Worm (Caenorhabditis elegans) whole organism, early embryonic: ENCODE measurements around the gene C08E3.1.

Source experiments
- B0310.2 ChIP-seq: sonication (generic microtip); optimal IDR thresholded peaks from 2 replicates; lab custom pipeline; 2016; ENCODE audit warnings: mild to moderate bottlenecking, missing genetic modification characterization, missing compliant biosample characterization
- aly-1 ChIP-seq: sonication (generic microtip); optimal IDR thresholded peaks from 2 replicates; lab custom pipeline; 2016; ENCODE audit warnings: missing genetic modification characterization, missing compliant biosample characterization
- ama-1 ChIP-seq: fragments of 150-350 bp; optimal IDR thresholded peaks from 2 replicates; lab custom pipeline; 2014
- ets-7 ChIP-seq: sonication (generic microtip); optimal IDR thresholded peaks from 2 replicates; lab custom pipeline; 2016; ENCODE audit warnings: missing genotype, missing genetic modification characterization, missing compliant biosample characterization
- flt-1 ChIP-seq: fragments of 200-800 bp; sonication (Bioruptor generic); IDR thresholded peaks from 2 replicates; pipeline ENCODE4 v1.3.6; 2022; ENCODE audit warnings: missing genetic modification characterization, missing compliant biosample characterization
- sea-1 ChIP-seq: fragments of 200-800 bp; sonication (Bioruptor generic); conservative IDR thresholded peaks from 2 replicates; pipeline ENCODE4 v1.3.6; 2022; ENCODE audit warnings: missing genetic modification characterization, missing compliant biosample characterization
- tbx-11 ChIP-seq: fragments of 200-800 bp; sonication (Bioruptor generic); IDR thresholded peaks from 2 replicates; pipeline ENCODE4 v1.3.6; 2022; ENCODE audit warnings: missing genetic modification characterization, missing compliant biosample characterization
- tbx-37 ChIP-seq: fragments of 200-800 bp; sonication (Bioruptor generic); conservative IDR thresholded peaks from 2 replicates; pipeline ENCODE4 v1.3.6; 2022; ENCODE audit warnings: missing genetic modification reagents, missing genetic modification characterization, missing compliant biosample characterization
- tra-4 ChIP-seq: sonication (generic microtip); optimal IDR thresholded peaks from 2 replicates; lab custom pipeline; 2017; ENCODE audit warnings: missing genetic modification characterization, missing compliant biosample characterization

DNA sequence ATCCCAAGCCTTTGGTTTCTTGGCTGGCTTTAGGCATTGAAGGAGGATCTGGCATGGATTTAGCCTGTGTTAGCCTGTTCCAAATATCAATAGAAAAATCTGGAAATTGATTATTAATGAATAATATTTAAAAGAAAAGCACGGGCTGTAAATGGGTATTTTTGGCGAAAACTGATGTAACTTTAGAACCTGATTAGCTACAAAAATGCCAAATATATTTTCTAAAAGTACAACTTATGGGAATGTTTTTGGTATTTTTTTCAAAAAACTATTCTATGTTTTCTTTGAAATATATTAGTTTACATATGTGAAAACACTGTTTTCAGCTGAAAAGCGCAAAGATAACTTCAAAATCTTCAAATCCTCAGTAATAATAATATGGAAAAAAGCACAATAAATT lies 32.9 kb upstream of the C08E3.1 start, which contains the start of gene bath-26:
- TF ChIP-seq tra-4 (tag; lab: Kevin White, UChicago): no peak
- no peak for TF ChIP-seq ets-7
- TF ChIP-seq B0310.2 (tag; lab: Kevin White, UChicago): no peak
- no peak for TF ChIP-seq ama-1 (lab: Kevin White, UChicago)
- TF ChIP-seq flt-1 (GFP tag; lab: Robert Waterston, UW): no peak
- no peak for TF ChIP-seq tbx-11 (GFP tag; lab: Robert Waterston, UW)
- TF ChIP-seq aly-1 (tag; lab: Kevin White, UChicago): no peak
- no peak for TF ChIP-seq tbx-37 (GFP tag; lab: Robert Waterston, UW)
- TF ChIP-seq sea-1 (GFP tag; lab: Robert Waterston, UW): no peak
